Fruit fly (Drosophila melanogaster): ENCODE data around the gene CG5254.

CG5254 gene

DNA sequence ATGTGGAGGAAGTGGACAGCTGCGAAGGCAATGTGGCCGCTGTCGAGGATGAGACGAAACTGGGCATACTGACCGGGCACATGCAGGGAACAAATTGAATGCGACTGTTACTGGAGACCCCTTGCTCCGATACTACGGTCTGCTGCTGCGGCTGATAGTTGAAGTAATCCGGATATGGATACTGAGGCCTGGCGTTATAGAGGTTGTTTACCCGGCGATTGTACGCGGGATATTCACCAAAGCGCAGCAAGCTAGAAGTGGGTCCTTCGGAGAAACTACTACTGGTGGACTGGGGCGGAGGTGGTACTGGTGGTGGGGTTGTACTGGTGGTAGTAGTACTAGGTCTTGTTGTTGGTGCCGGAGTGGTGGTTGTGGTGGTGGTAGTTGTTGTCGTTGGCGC, at the start of gene CG5254:
TSS of gene CG5254 (plus strand) at position 301 of the 400 bp plus-strand sequence.
- no peak for TF ChIP-seq CG8478 (optimal IDR thresholded peaks at IDR 0.05)
- TF ChIP-seq CTCF (optimal IDR thresholded peaks at IDR 0.05): no peak

DNA sequence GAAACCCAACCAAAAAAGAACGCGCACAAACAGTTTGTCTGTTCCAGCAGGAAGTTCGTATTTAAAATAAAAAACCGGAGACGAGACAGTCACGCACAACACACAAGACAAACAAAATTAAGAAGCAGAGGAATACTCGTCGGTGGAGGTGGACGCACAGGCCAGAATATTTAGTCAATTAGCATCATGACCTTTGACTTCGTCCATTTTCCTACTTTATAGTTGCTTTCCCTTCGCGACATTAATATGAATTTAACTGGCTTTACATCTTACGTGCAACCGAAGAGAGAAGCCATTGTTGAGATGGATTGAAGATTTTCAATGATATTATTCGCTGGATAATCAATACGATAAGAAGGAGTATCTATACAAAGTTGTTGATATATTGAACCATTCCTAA, 47.7 kb upstream of the CG5254 start:
- TF ChIP-seq CG8478 (optimal IDR thresholded peaks at IDR 0.05) (no peak), CTCF (optimal IDR thresholded peaks at IDR 0.05) (no peak)

DNA sequence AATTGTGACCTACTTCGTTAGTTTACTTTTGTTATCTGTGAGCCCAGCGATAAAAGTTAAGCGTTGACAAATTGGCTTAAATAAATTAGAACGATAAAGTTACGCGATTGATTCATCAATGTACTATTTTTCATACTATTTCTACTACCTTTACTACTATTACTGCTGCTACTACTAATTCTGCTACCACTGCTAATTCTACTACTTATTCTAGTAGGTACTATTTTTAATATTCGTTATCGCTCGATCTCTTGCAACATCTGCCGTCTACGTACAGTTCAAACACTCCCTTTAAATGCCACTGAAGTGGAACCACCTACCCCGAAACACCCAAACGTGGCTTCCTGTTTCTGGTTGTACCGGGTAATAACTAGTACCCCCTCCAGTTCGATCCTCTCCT, 40.7 kb upstream of the CG5254 start:
- no peak for TF ChIP-seq CG8478 (optimal IDR thresholded peaks at IDR 0.05)
- no peak for TF ChIP-seq CTCF (optimal IDR thresholded peaks at IDR 0.05)

DNA sequence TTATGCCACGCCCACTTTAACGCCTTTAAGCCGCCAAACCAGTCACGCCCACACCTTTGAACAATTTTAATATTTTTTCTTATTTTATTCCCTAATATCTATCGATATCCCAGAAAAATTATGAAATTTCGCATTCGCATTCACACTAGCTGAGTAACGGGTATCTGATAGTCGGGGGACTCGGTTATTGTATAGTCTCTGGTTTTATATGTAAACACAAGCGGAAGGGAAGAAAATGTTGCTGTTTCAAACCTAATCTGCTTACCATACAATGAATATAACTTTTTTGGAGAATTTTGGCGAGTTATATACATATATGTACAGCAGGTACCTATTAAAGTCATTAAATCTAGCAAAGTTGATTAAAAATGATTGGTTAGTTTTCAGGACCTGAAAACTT, 39.2 kb upstream of the CG5254 start:
- no peak for TF ChIP-seq CTCF (optimal IDR thresholded peaks at IDR 0.05)
- TF ChIP-seq CG8478 (optimal IDR thresholded peaks at IDR 0.05): no peak

DNA sequence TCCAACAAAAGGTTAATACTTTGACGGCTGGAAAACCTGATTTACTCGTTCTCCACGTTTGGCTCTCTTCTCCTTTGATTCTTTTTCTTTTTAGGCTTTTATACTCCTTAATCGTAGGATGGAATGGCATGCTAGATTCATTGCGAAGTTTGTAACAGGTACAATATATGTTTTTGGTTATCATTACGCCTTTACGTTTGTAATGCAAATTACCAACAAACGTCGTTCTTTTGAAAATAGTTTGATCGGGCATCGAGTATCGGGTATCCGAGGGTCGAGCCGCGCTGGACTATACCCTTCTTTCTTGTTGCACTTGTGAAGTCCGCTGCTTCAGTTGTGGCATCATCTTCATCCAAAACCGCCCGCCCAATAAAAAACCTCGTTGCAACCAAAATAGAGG, 38.3 kb upstream of the CG5254 start:
- TF ChIP-seq CG8478 (optimal IDR thresholded peaks at IDR 0.05): no peak
- no peak for TF ChIP-seq CTCF (optimal IDR thresholded peaks at IDR 0.05)

DNA sequence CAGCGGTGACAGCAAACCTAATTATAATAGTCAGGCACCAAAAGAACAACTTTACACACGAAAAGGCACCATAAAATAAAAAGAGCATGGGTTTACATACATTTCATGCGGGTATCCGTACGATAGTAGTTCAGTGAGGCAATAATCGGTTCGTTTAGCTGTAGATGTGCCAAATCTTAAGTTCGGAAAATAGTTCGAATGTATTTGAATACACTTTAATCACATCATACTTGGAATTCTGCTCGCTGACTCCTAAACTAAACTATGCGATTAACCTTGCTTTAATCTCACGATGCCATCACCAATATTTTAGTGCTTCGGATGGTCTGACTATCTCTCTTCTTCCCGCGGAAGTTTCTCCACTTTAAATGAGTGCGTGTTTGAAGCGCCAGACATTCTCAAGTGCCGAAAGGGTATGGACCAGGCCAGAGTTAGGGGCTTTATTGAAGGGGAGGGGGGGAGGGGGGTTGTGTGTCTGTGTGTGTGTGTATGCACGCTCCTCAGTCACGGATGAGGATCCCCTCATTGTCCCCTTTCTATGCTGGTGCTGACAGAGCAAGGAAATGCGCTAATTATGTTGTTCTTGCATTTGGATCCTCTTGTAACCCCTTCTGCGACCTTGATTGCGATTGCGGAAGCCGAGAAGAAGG, 36.8 kb upstream of the CG5254 start:
- TF ChIP-seq CG8478 (optimal IDR thresholded peaks at IDR 0.05) (no peak), CTCF (optimal IDR thresholded peaks at IDR 0.05) (no peak)

DNA sequence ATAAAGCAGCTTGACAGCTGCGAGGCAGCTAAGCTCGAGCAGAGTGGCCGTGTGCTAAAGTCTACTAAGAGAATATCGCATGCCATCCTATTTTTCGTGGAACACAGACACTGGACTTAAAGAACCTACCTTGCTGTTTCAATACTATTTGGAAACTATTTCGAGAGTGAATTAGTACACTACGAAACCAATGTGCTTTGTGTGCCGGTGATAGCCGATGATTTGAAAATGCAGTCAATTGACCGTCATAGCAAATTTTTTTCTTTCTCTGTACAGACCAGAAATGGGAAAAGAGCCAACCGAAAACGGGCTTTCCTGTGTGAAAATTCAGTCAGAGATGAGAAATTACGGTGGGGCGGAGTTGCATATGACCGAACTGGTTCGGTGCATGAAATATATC, 34.8 kb upstream of the CG5254 start:
- TF ChIP-seq CG8478 (optimal IDR thresholded peaks at IDR 0.05) (no peak), CTCF (optimal IDR thresholded peaks at IDR 0.05) (no peak)

DNA sequence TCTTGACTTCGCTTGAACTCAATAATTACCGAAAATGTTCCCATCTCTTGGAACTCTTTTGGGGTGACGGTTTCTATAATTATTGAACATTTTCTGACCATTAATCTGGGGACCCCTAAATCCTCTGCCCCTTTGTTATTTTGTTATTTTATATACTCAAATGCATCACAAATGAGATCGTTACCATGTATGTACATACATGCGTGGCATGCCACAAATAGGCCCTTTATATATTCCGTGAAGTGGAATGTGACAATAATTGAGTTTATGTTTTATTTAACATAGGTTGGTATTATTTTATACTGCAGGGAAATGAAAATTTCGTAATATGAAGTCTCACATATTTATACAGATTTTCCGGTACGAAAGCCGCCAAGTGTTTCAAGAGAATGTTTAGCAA, 32.3 kb upstream of the CG5254 start:
- TF ChIP-seq CG8478 (optimal IDR thresholded peaks at IDR 0.05) (no peak), CTCF (optimal IDR thresholded peaks at IDR 0.05) (no peak)

DNA sequence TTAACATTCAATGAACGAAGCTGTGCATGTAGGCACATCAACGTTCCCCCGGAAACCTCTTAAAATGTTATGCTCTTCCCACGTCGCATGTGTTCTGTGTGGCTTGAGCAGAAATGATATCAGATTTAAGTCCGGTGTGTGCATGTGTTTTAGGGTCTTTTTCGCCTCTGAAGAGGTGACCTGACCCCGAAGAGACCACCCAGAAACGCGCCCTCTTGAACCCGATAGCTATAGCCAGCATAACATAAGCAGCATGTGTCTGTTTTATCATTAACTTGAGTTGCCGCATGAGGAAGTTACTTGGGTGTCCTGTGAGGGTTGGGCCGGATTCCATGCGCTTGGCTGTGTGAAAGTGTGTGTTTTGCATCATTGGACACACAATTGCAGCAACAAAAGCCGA, 31.2 kb upstream of the CG5254 start:
- TF ChIP-seq CTCF (optimal IDR thresholded peaks at IDR 0.05) (no peak), CG8478 (optimal IDR thresholded peaks at IDR 0.05) (no peak)

DNA sequence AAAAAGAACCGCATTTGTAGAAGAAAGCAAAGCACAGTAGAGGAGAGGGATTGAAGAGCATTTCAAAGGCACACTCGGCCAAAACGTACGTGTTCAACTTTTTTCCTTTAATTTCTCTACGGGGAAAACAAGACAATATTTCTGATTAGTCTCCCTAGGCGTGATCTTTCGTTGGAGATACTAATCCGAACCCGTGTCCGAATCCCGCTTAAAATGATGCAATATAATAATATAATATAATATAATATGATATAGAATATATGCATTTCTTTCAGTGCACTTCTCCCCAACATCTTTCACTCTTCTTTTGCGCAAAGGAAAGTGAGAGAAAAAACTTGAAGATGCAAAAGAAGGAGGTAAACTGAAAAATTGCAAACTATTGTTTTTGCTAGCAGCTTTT, 25.7 kb upstream of the CG5254 start:
- TF ChIP-seq CG8478 (optimal IDR thresholded peaks at IDR 0.05) (no peak), CTCF (optimal IDR thresholded peaks at IDR 0.05) (no peak)

DNA sequence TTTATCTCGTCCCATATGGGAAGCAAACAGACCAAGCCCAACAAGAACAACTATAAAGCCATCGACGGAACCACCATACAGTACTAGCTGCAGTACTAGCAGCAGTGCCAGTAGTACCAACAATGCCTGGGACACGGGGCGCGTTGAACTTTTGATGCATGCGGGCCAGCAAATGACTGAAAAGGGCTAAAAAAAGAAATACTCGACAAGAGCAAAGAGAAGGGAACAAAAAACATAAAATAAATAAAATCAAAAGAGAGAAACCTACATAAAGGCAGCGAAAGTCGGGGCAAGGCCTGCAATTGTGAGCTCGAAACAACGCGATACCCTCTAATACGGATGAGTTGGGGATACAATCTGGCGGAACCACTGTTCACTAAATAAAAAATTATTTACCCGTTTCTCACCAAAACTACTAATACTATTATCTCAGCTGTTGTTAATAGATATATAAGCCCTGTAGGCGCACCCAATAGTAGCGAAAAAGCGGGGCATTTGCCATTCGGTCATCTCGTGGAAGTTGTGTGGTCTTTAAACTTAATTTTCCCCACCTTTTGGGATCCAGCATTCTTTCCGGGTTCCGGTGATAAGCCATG, 10.4 kb upstream of the CG5254 start:
- TF ChIP-seq CG8478 (optimal IDR thresholded peaks at IDR 0.05) (no peak), CTCF (optimal IDR thresholded peaks at IDR 0.05) (no peak)

DNA sequence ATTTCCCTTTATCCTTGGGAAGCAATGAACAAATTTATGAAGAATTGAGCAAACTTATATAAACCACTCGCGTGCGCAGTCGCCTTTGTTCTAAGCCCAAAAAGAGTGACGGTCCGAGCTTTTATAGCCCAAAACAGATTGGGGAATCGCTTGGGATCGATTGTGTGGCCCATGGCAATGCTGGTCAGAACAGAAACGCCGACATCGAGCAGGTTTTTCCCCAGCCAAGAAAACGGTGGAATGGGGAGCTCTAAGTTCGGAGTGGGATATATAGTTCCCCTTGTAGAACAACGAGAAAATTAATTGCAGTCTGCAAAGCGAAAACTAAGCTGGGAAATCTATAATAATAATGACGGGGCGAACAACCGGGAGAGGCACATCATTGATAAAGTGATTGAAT, 1.1 kb downstream of the CG5254 start, which contains the start of gene CG13362:
TSS of gene CG13362 (minus strand) at position 101 of the 400 bp plus-strand sequence.
- TF ChIP-seq CG8478 (optimal IDR thresholded peaks at IDR 0.05) (no peak), CTCF (optimal IDR thresholded peaks at IDR 0.05) (no peak)

DNA sequence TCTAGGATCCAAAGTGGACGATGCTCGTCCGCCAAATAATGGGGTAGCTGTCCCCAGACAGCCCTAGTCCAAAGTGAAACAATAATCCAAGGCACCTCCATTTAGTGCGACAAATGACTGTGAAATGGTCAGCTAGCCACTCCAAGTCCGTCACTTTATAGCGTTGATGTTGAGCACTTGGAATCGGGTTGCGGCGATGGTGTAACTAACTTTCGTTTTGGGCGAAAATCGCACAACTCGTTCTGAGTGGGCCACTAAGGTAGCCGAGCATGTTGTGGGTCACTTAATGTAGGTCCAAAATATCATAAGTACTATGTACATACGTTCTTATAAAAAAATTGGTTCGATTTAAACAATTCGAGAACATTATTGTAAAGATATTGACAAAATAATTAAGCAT, 3.4 kb downstream of the CG5254 start, which contains the start of gene CG13361:
TSS of gene CG13361 (minus strand) at position 101 of the 400 bp plus-strand sequence.
- TF ChIP-seq CTCF (optimal IDR thresholded peaks at IDR 0.05): no peak
- TF ChIP-seq CG8478 (optimal IDR thresholded peaks at IDR 0.05): no peak

DNA sequence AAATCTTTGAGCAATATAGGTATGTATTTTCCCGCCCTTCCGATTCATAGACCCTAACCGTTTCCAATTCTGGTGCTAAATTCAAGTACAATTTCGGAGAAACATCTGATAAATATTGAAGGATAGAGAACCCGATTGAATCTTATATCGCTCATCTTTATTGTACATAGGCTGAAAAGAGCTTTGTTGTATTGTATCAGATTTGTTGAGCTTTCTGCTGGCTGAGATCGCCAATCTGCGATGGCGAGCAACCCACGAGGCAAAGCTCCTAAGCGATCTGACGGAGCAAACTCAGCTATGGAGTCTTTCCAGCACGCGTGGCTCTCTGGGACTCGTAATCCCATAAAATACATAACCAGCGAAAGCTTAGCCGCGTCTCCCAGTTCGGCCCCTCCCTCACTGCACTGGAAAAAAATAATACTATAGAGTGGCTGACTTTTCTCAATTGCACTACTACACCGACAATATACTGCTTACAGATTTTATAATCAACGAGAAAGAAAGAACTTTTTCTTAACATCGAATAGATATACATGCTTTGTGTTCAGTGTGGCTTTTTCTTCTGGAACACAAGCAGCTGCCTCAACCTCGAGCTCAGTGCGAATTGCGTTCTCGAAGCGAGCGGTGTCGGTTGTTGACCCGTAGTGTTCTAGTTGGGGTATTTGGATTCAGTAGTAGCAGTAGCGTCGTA, 5.6 kb downstream of the CG5254 start:
- no peak for TF ChIP-seq CTCF (optimal IDR thresholded peaks at IDR 0.05)

DNA sequence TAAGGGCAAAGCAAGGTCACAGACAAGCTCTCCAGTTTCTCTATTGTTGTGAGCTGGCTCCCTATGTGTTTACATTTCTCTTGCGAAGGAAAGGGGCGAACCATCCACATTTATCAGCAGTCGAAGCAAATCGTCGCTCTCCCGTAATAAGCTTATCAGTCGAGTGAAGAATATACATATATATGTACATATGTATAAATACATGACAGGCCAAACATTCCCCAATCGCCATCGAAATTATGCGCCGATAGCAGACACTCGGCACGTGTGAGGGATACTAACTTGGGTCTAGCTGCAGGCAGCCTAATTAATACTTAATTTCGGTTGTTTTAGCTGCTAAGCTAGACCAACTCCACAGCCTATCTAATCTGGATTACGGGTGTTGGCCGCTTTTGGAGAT, 6.7 kb downstream of the CG5254 start:
- no peak for TF ChIP-seq CTCF (optimal IDR thresholded peaks at IDR 0.05)
- no peak for TF ChIP-seq CG8478 (optimal IDR thresholded peaks at IDR 0.05)

Data from S2 (cell line).